Fruit fly (Drosophila melanogaster) Kc167 (cell line): ENCODE measurements around the gene CG14598.

Source experiments
- Myc ChIP-seq: fragments of >200 bp; optimal IDR thresholded peaks from 2 replicates; lab custom pipeline; 2017; ENCODE audit warnings: missing external identifiers
- Sin3A ChIP-seq: fragments of >200 bp; optimal IDR thresholded peaks from 2 replicates; lab custom pipeline; 2018; ENCODE audit warnings: missing external identifiers
- h ChIP-seq: fragments of >200 bp; optimal IDR thresholded peaks from 3 replicates; lab custom pipeline; 2018; ENCODE audit warnings: missing external identifiers
- insv ChIP-seq: fragments of >200 bp; optimal IDR thresholded peaks from 3 replicates; lab custom pipeline; 2018; ENCODE audit warnings: missing external identifiers
- ttk ChIP-seq: sonication (Bioruptor generic); optimal IDR thresholded peaks from 2 replicates; lab custom pipeline; 2017; ENCODE audit warnings: missing external identifiers

Gene CG14598

DNA sequence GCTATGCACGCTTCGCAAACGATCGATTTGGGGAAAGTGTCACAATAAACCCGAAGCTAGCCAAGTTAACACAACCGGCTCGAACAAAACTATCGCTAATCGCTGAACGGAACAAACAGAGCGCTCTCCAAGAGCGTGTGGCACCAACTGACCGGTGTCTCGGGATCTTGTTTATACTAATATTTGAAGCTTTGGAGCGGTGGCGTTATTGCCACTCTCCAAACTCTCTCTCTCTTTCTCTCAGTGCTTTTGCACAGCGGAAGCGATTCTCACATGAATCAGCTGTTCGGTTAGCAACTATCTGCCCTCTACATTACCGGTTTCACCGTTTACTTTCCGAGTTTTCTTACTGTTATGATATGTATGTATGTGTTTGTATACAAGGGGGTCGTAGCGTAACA lies 51.9 kb downstream of the CG14598 start:
- no peak for TF ChIP-seq Myc (lab: Kevin White, UChicago)
- TF ChIP-seq insv (lab: Kevin White, UChicago): no peak
- no peak for TF ChIP-seq ttk (lab: Kevin White, UChicago)
- no peak for TF ChIP-seq h (lab: Kevin White, UChicago)
- no peak for TF ChIP-seq Sin3A (lab: Kevin White, UChicago)
